Worm (Caenorhabditis elegans) whole organism, L1 larva: Measurements from ENCODE around the gene K09C6.7.
A peak's percentile ranks its signal among the peaks of the same experiment; 100 is the strongest.

ENCODE experiments used
- C04F5.9 ChIP-seq: sonication (generic microtip); optimal IDR thresholded peaks from 2 replicates; lab custom pipeline; 2016; ENCODE audit warnings: missing genetic modification characterization, missing compliant biosample characterization
- dpl-1 ChIP-seq, 3 experiments: fragments of 150-350 bp in 2 of 3; sonication (generic microtip) in 1 of 3; optimal IDR thresholded peaks; 2 replicates each; lab custom pipeline; 2014 to 2017; ENCODE audit warnings: missing biosample characterization in 3 of 3, missing genetic modification characterization in 3 of 3, missing genetic modification reagents in 3 of 3
- fos-1 ChIP-seq: fragments of 150-350 bp; optimal IDR thresholded peaks from 2 replicates; lab custom pipeline; 2014; ENCODE audit warnings: missing biosample characterization, missing genetic modification characterization
- lin-13 ChIP-seq: fragments of 150-350 bp; optimal IDR thresholded peaks from 2 replicates; lab custom pipeline; 2014; ENCODE audit warnings: missing biosample characterization, missing genetic modification reagents, missing genetic modification characterization
- lin-14 ChIP-seq: fragments of 200-800 bp; sonication (Bioruptor generic); optimal IDR thresholded peaks from 2 replicates; lab custom pipeline; 2018; ENCODE audit warnings: mild to moderate bottlenecking, missing genetic modification characterization, moderate library complexity, missing compliant biosample characterization
- mep-1 ChIP-seq: fragments of 150-350 bp; optimal IDR thresholded peaks from 2 replicates; lab custom pipeline; 2014; ENCODE audit warnings: missing biosample characterization, missing genetic modification characterization
- nhr-20 ChIP-seq: sonication (generic microtip); optimal IDR thresholded peaks from 2 replicates; lab custom pipeline; 2016; ENCODE audit warnings: mild to moderate bottlenecking, missing genetic modification characterization, missing compliant biosample characterization
- nhr-237 ChIP-seq: fragments of 150-350 bp; optimal IDR thresholded peaks from 2 replicates; lab custom pipeline; 2014; ENCODE audit warnings: missing biosample characterization, missing genetic modification characterization
- nhr-28 ChIP-seq: fragments of 150-350 bp; optimal IDR thresholded peaks from 2 replicates; lab custom pipeline; 2014; ENCODE audit warnings: missing biosample characterization, missing genetic modification characterization
- nhr-76 ChIP-seq: sonication (generic microtip); optimal IDR thresholded peaks from 2 replicates; lab custom pipeline; 2017; ENCODE audit warnings: missing biosample characterization, missing genetic modification characterization
- nhr-90 ChIP-seq: sonication (generic microtip); optimal IDR thresholded peaks from 2 replicates; lab custom pipeline; 2016; ENCODE audit warnings: mild to moderate bottlenecking, missing genetic modification characterization, missing compliant biosample characterization; ENCODE audit not compliant: poor library complexity
- swsn-7 ChIP-seq: sonication (generic microtip); optimal IDR thresholded peaks from 2 replicates; lab custom pipeline; 2016; ENCODE audit warnings: missing genetic modification characterization, missing compliant biosample characterization
- tbx-2 ChIP-seq: sonication (generic microtip); optimal IDR thresholded peaks from 2 replicates; lab custom pipeline; 2016; ENCODE audit warnings: missing genetic modification characterization, missing compliant biosample characterization

DNA sequence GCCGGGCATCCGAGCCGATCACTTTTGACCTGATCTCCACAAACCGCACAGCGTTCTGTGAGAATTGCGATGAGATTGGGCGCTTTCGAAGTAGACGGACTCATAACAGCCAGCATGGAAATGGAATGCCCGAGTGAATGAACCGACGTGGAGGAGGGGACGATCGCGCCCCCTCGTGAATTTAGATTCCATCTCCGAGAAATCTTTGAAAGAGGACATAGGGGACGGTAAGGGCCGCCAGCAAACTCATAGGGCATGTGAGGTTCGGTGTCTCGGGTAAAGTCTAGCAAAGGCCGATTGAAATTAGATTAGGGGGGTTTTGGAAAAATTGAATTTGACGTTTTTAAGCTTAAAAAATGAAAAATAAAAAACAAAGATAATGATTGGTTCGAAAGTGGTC, 34.4 kb downstream of the K09C6.7 start, which contains the start of gene nhr-270:
- TF ChIP-seq nhr-28 (no peak), lin-14 (peak; percentile 32), C04F5.9 (tag; lab: Kevin White, UChicago) (no peak), nhr-76 (tag; lab: Kevin White, UChicago) (no peak), fos-1 (tag; lab: Kevin White, UChicago) (no peak), nhr-20 (tag; lab: Kevin White, UChicago) (no peak), mep-1 (tag; lab: Kevin White, UChicago) (no peak), nhr-237 (no peak), lin-13 (no peak), swsn-7 (tag; lab: Kevin White, UChicago) (no peak), nhr-90 (tag; lab: Kevin White, UChicago) (no peak), dpl-1 (GFP tag; optimal IDR thresholded peaks at IDR 0.05; lab: Kevin White, UChicago) (no peak), tbx-2 (no peak)
